Worm (Caenorhabditis elegans) whole organism, L4/young adult: ENCODE measurements around the gene pak-2.

Source experiments
- W03F9.2 ChIP-seq: fragments of 150-350 bp; optimal IDR thresholded peaks from 2 replicates; lab custom pipeline; 2014; ENCODE audit warnings: missing biosample characterization, missing genetic modification characterization
- dao-5 ChIP-seq: sonication (generic microtip); optimal IDR thresholded peaks from 2 replicates; lab custom pipeline; 2016; ENCODE audit warnings: missing genotype, missing genetic modification characterization, moderate library complexity, missing compliant biosample characterization
- him-1 ChIP-seq: sonication (generic microtip); optimal IDR thresholded peaks from 2 replicates; lab custom pipeline; 2016; ENCODE audit warnings: missing genotype, missing genetic modification reagents, missing genetic modification characterization, missing compliant biosample characterization

DNA sequence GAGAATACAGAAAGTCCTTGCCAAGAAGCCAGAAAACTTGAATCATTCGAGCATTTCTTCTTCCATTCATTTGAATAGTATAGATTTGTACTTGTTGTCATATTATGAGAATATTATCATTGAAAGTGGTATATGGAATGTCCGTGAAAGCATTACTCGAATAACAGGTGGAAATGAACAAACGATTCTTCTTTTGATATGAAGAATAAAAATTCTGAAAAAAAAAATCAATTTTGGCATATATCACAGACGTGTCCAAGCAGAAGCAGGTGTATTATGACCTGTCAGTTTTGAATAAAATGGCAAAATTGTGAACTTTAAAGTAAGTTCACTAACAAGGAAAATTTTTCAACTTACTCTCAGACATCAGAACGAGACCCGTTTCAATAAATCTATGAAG lies 17.8 kb upstream of the pak-2 start, which contains the start of gene srh-75:
- TF ChIP-seq him-1 (tag; lab: Kevin White, UChicago) (no peak), dao-5 (tag; lab: Kevin White, UChicago) (no peak), W03F9.2 (tag; lab: Kevin White, UChicago) (no peak)
